Worm (Caenorhabditis elegans): ENCODE data around the gene str-99.
A peak's percentile ranks its signal among the peaks of the same experiment; 100 is the strongest.

The str-99 gene

ce11 chrV:16163719-16164118 lies 5.4 kb upstream of the str-99 start, which contains the start of gene F10A3.12:
Gene F10A3.12, plus strand, starts transcription at chrV:16164019.
- no peak for TF ChIP-seq lin-14 (GFP tag; optimal IDR thresholded peaks at IDR 0.05)
- TF ChIP-seq nhr-85 (tag) = no peak
- TF ChIP-seq ces-1 (GFP tag; optimal IDR thresholded peaks at IDR 0.05) = no peak
- no peak for TF ChIP-seq vab-15 (tag; optimal IDR thresholded peaks at IDR 0.05)
- no peak for TF ChIP-seq isw-1 (GFP tag; IDR thresholded peaks at IDR 0.05)
- TF ChIP-seq F16B12.6 (tag; optimal IDR thresholded peaks at IDR 0.05) = no peak
- no peak for TF ChIP-seq mef-2 (tag; optimal IDR thresholded peaks at IDR 0.05)
- TF ChIP-seq mdl-1 (tag; optimal IDR thresholded peaks at IDR 0.05) = no peak
- no peak for TF ChIP-seq irx-1 (tag; optimal IDR thresholded peaks at IDR 0.05)
- no peak for TF ChIP-seq ceh-63 (GFP tag; optimal IDR thresholded peaks at IDR 0.05)

ce11 chrV:16162124-16162735 lies 3.9 kb upstream of the str-99 start, which contains the start of the genes str-109 and F10A3.11:
Gene str-109, minus strand, starts transcription at chrV:16162224.
Gene F10A3.11, plus strand, starts transcription at chrV:16162685.
- no peak for TF ChIP-seq nhr-47 (tag; optimal IDR thresholded peaks at IDR 0.05)

- TF ChIP-seq efl-1 (optimal IDR thresholded peaks at IDR 0.05) = peak in 1 of 2 experiments; percentile 9
- TF ChIP-seq efl-1 (GFP tag; optimal IDR thresholded peaks at IDR 0.05 in 1 of 2) = peak in 1 of 2 experiments; percentile 4
- TF ChIP-seq elt-2 (tag; optimal IDR thresholded peaks at IDR 0.05) = peak; percentile 24
- no peak for TF ChIP-seq nhr-85 (tag)
- peak; percentile 79 for TF ChIP-seq zip-4 (GFP tag; optimal IDR thresholded peaks at IDR 0.05)
- TF ChIP-seq skn-1 (tag; optimal IDR thresholded peaks at IDR 0.05) = peak; percentile 2
- TF ChIP-seq snpc-4 (tag; optimal IDR thresholded peaks at IDR 0.05) = peak; percentile 2
- TF ChIP-seq hlh-17 (GFP tag; optimal IDR thresholded peaks at IDR 0.05; ENCODE audit: borderline replicate concordance) = no peak
- TF ChIP-seq elt-3 (tag; optimal IDR thresholded peaks at IDR 0.05) = no peak
- TF ChIP-seq ztf-11 (tag; optimal IDR thresholded peaks at IDR 0.05) = no peak
Observed at ce11 chrV:16160087-16160486, 1.8 kb upstream of the str-99 start.

- TF ChIP-seq nhr-11 (tag; optimal IDR thresholded peaks at IDR 0.05) (no peak), nhr-20 (tag; optimal IDR thresholded peaks at IDR 0.05) (no peak), hpl-2 (GFP tag; optimal IDR thresholded peaks at IDR 0.05) (no peak), lin-14 (GFP tag; optimal IDR thresholded peaks at IDR 0.05) (no peak), nhr-85 (tag) (no peak), mdl-1 (tag; optimal IDR thresholded peaks at IDR 0.05) (no peak), nhr-76 (tag; optimal IDR thresholded peaks at IDR 0.05) (no peak), dpl-1 (GFP tag; optimal IDR thresholded peaks at IDR 0.05) (no peak), nhr-47 (tag; optimal IDR thresholded peaks at IDR 0.05) (no peak), alr-1 (tag; optimal IDR thresholded peaks at IDR 0.05; ENCODE audit: borderline replicate concordance) (no peak), C34B4.2 (tag; optimal IDR thresholded peaks at IDR 0.05) (no peak)
Observed at ce11 chrV:16159594-16159993, 1.3 kb upstream of the str-99 start, which contains the start of gene F10A3.17. Gene F10A3.17, minus strand, starts transcription at chrV:16159694.

- TF ChIP-seq skn-1 (tag; optimal IDR thresholded peaks at IDR 0.05) (no peak), xbp-1 (tag; optimal IDR thresholded peaks at IDR 0.05) (no peak), C04F5.9 (tag; optimal IDR thresholded peaks at IDR 0.05) (no peak), sptf-1 (tag; optimal IDR thresholded peaks at IDR 0.05) (no peak), nhr-76 (tag; optimal IDR thresholded peaks at IDR 0.05) (no peak), hlh-4 (tag; optimal IDR thresholded peaks at IDR 0.05) (no peak), ceh-63 (GFP tag; optimal IDR thresholded peaks at IDR 0.05) (no peak), Y116A8C.19 (tag; optimal IDR thresholded peaks at IDR 0.05; ENCODE audit: borderline replicate concordance) (no peak), nhr-12 (tag; optimal IDR thresholded peaks at IDR 0.05) (no peak), pqm-1 (tag; optimal IDR thresholded peaks at IDR 0.05) (no peak), efl-3 (GFP tag; optimal IDR thresholded peaks at IDR 0.05) (no peak)
Observed at ce11 chrV:16155111-16155510, 3.2 kb downstream of the str-99 start, which contains the start of gene str-97. Gene str-97, minus strand, starts transcription at chrV:16155211.

Data from whole organism, L1 larva.